Worm (Caenorhabditis elegans) whole organism, young adult: ENCODE results near the gene ppat-1.

Source experiments
- B0035.1 ChIP-seq: sonication (generic microtip); optimal IDR thresholded peaks from 2 replicates; lab custom pipeline; 2016; ENCODE audit warnings: missing genetic modification characterization, mild to moderate bottlenecking, missing compliant biosample characterization, missing genotype, missing genetic modification reagents
- B0261.1 ChIP-seq: sonication (generic microtip); optimal IDR thresholded peaks from 2 replicates; lab custom pipeline; 2016; ENCODE audit warnings: mild to moderate bottlenecking, missing genetic modification characterization, moderate library complexity, missing compliant biosample characterization
- B0336.3 ChIP-seq: fragments of 200-800 bp; sonication (Bioruptor generic); IDR thresholded peaks from 2 replicates; pipeline ENCODE4 v1.3.6; 2022; ENCODE audit warnings: missing genetic modification characterization, missing compliant biosample characterization
- C06A6.2 ChIP-seq: fragments of 200-800 bp; sonication (Bioruptor generic); conservative IDR thresholded peaks from 2 replicates; pipeline ENCODE4 v1.3.6; 2022; ENCODE audit warnings: missing genetic modification characterization, missing compliant biosample characterization
- F22D6.2 ChIP-seq: sonication (generic microtip); optimal IDR thresholded peaks from 2 replicates; lab custom pipeline; 2016; ENCODE audit warnings: mild to moderate bottlenecking, missing genetic modification characterization, missing compliant biosample characterization
- F37B4.10 ChIP-seq: fragments of 200-800 bp; sonication (Bioruptor generic); IDR thresholded peaks from 2 replicates; pipeline ENCODE4 v1.3.6; 2022; ENCODE audit warnings: missing genetic modification characterization, missing compliant biosample characterization
- K12H6.12 ChIP-seq: fragments of 200-800 bp; sonication (Bioruptor generic); optimal IDR thresholded peaks from 2 replicates; lab custom pipeline; 2018; ENCODE audit warnings: mild to moderate bottlenecking, missing genetic modification characterization, missing compliant biosample characterization
- T07F8.4 ChIP-seq: sonication (generic microtip); optimal IDR thresholded peaks from 2 replicates; lab custom pipeline; 2016; ENCODE audit warnings: mild to moderate bottlenecking, missing genetic modification characterization, moderate library complexity, missing compliant biosample characterization
- Y53G8AR.9 ChIP-seq: fragments of 200-800 bp; sonication (Bioruptor generic); conservative IDR thresholded peaks from 2 replicates; pipeline ENCODE4 v1.3.6; 2022; ENCODE audit warnings: missing genetic modification reagents, missing genetic modification characterization, missing compliant biosample characterization
- Y56A3A.18 ChIP-seq: fragments of 200-800 bp; sonication (Bioruptor generic); IDR thresholded peaks from 2 replicates; pipeline ENCODE4 v1.3.6; 2022; ENCODE audit warnings: missing genetic modification reagents, missing genetic modification characterization, missing compliant biosample characterization
- Y67H2A.10 ChIP-seq: fragments of 200-800 bp; sonication (Bioruptor generic); conservative IDR thresholded peaks from 2 replicates; pipeline ENCODE4 v1.3.6; 2022; ENCODE audit warnings: missing genetic modification reagents, missing genetic modification characterization, missing compliant biosample characterization
- Y95B8A.8 ChIP-seq: fragments of 200-800 bp; sonication (Bioruptor generic); IDR thresholded peaks from 2 replicates; pipeline ENCODE4 v1.3.6; 2022; ENCODE audit warnings: missing genetic modification reagents, missing genetic modification characterization, missing compliant biosample characterization
- ZK185.1 ChIP-seq: sonication (generic microtip); optimal IDR thresholded peaks from 2 replicates; lab custom pipeline; 2016; ENCODE audit warnings: mild to moderate bottlenecking, missing genetic modification characterization, missing compliant biosample characterization; ENCODE audit not compliant: poor library complexity, severe bottlenecking
- akir-1 ChIP-seq: fragments of 200-800 bp; sonication (Bioruptor generic); optimal IDR thresholded peaks from 2 replicates; lab custom pipeline; 2018; ENCODE audit warnings: mild to moderate bottlenecking, missing genetic modification characterization, moderate library complexity, missing compliant biosample characterization
- aptf-2 ChIP-seq: fragments of 200-800 bp; sonication (Bioruptor generic); conservative IDR thresholded peaks from 2 replicates; pipeline ENCODE4 v1.3.6; 2022; ENCODE audit warnings: missing genetic modification reagents, missing genetic modification characterization, missing compliant biosample characterization
- aptf-3 ChIP-seq: fragments of 200-800 bp; sonication (Bioruptor generic); IDR thresholded peaks from 2 replicates; pipeline ENCODE4 v1.3.6; 2022; ENCODE audit warnings: missing genetic modification characterization, missing compliant biosample characterization
- athp-1 ChIP-seq: sonication (generic microtip); optimal IDR thresholded peaks from 2 replicates; lab custom pipeline; 2017; ENCODE audit warnings: mild to moderate bottlenecking, missing genetic modification characterization, missing compliant biosample characterization
- attf-5 ChIP-seq: fragments of 200-800 bp; sonication (Bioruptor generic); optimal IDR thresholded peaks from 2 replicates; lab custom pipeline; 2018; ENCODE audit warnings: mild to moderate bottlenecking, missing genetic modification characterization, missing compliant biosample characterization
- cebp-1 ChIP-seq, 2 experiments: fragments of 200-800 bp in 1 of 2; sonication (Bioruptor generic) in 1 of 2; sonication (generic microtip) in 1 of 2; IDR thresholded peaks in 1 of 2; optimal IDR thresholded peaks in 1 of 2; 2 replicates each; pipeline versions ENCODE4 v1.3.6 to Lab custom; 2017 to 2022; ENCODE audit warnings: missing compliant biosample characterization in 2 of 2, missing genetic modification characterization in 2 of 2, mild to moderate bottlenecking in 1 of 2, missing genetic modification reagents in 1 of 2, moderate library complexity in 1 of 2
- ceh-100 ChIP-seq: fragments of 200-800 bp; sonication (Bioruptor generic); IDR thresholded peaks from 2 replicates; pipeline ENCODE4 v1.3.6; 2022; ENCODE audit warnings: missing genetic modification reagents, missing genetic modification characterization, missing compliant biosample characterization
- ceh-58 ChIP-seq: fragments of 200-800 bp; sonication (Bioruptor generic); IDR thresholded peaks from 2 replicates; pipeline ENCODE4 v1.3.6; 2022; ENCODE audit warnings: missing genetic modification characterization, missing compliant biosample characterization
- ceh-79 ChIP-seq: sonication (generic microtip); optimal IDR thresholded peaks from 2 replicates; lab custom pipeline; 2017; ENCODE audit warnings: mild to moderate bottlenecking, missing genetic modification characterization, missing compliant biosample characterization
- dox-1 ChIP-seq: fragments of 200-800 bp; sonication (Bioruptor generic); IDR thresholded peaks from 2 replicates; pipeline ENCODE4 v1.3.6; 2022; ENCODE audit warnings: missing genetic modification reagents, missing genetic modification characterization, missing compliant biosample characterization
- dpl-1 ChIP-seq: fragments of 150-350 bp; optimal IDR thresholded peaks from 2 replicates; lab custom pipeline; 2014; ENCODE audit warnings: missing biosample characterization, missing genetic modification reagents, missing genetic modification characterization
- egl-44 ChIP-seq: fragments of 200-800 bp; sonication (Bioruptor generic); IDR thresholded peaks from 2 replicates; pipeline ENCODE4 v1.3.6; 2022; ENCODE audit warnings: missing genetic modification reagents, missing genetic modification characterization, missing compliant biosample characterization
- ekl-4 ChIP-seq: fragments of 200-800 bp; sonication (Bioruptor generic); IDR thresholded peaks from 2 replicates; pipeline ENCODE4 v1.3.6; 2022; ENCODE audit warnings: missing genetic modification reagents, missing genetic modification characterization, missing compliant biosample characterization
- ets-4 ChIP-seq: fragments of 200-800 bp; sonication (Bioruptor generic); optimal IDR thresholded peaks from 2 replicates; lab custom pipeline; 2018; ENCODE audit warnings: mild to moderate bottlenecking, missing genetic modification characterization, missing compliant biosample characterization
- hlh-12 ChIP-seq: sonication (generic microtip); optimal IDR thresholded peaks from 2 replicates; lab custom pipeline; 2016; ENCODE audit warnings: missing genetic modification characterization, missing compliant biosample characterization
- hlh-26 ChIP-seq: fragments of 200-800 bp; sonication (Bioruptor generic); conservative IDR thresholded peaks from 2 replicates; pipeline ENCODE4 v1.3.6; 2022; ENCODE audit warnings: missing genetic modification reagents, missing genetic modification characterization, missing compliant biosample characterization
- hmg-20 ChIP-seq: fragments of 200-800 bp; sonication (Bioruptor generic); IDR thresholded peaks from 2 replicates; pipeline ENCODE4 v1.3.6; 2022; ENCODE audit warnings: missing genetic modification reagents, missing genetic modification characterization, missing compliant biosample characterization
- hrde-1 ChIP-seq: sonication (generic microtip); optimal IDR thresholded peaks from 2 replicates; lab custom pipeline; 2016; ENCODE audit warnings: missing genetic modification characterization, mild to moderate bottlenecking, missing compliant biosample characterization, moderate library complexity, missing genotype, missing genetic modification reagents, borderline replicate concordance
- lin-26 ChIP-seq: fragments of 200-800 bp; sonication (Bioruptor generic); IDR thresholded peaks from 2 replicates; pipeline ENCODE4 v1.3.6; 2022; ENCODE audit warnings: missing genetic modification reagents, missing genetic modification characterization, missing compliant biosample characterization
- lsl-1 ChIP-seq: fragments of 200-800 bp; sonication (Bioruptor generic); optimal IDR thresholded peaks from 2 replicates; lab custom pipeline; 2018; ENCODE audit warnings: mild to moderate bottlenecking, missing genetic modification characterization, moderate library complexity, missing compliant biosample characterization
- lsy-27 ChIP-seq: sonication (generic microtip); optimal IDR thresholded peaks from 2 replicates; lab custom pipeline; 2017; ENCODE audit warnings: missing genetic modification characterization, mild to moderate bottlenecking, missing compliant biosample characterization, antibody characterized with exemption, missing genotype, borderline replicate concordance; ENCODE audit not compliant: insufficient read depth
- madf-10 ChIP-seq: sonication (generic microtip); optimal IDR thresholded peaks from 2 replicates; lab custom pipeline; 2016; ENCODE audit warnings: mild to moderate bottlenecking, missing genetic modification characterization, missing compliant biosample characterization
- madf-3 ChIP-seq: fragments of 200-800 bp; sonication (Bioruptor generic); IDR thresholded peaks from 2 replicates; pipeline ENCODE4 v1.3.6; 2022; ENCODE audit warnings: missing genetic modification reagents, missing genetic modification characterization, missing compliant biosample characterization
- mcd-1 ChIP-seq: fragments of 200-800 bp; sonication (Bioruptor generic); IDR thresholded peaks from 2 replicates; pipeline ENCODE4 v1.3.6; 2022; ENCODE audit warnings: missing genetic modification reagents, missing genetic modification characterization, missing compliant biosample characterization
- mes-4 ChIP-seq: sonication (generic microtip); optimal IDR thresholded peaks from 2 replicates; lab custom pipeline; 2016; ENCODE audit warnings: missing genotype, missing genetic modification characterization, missing compliant biosample characterization
- nfya-2 ChIP-seq: fragments of 200-800 bp; sonication (Bioruptor generic); IDR thresholded peaks from 2 replicates; pipeline ENCODE4 v1.3.6; 2022; ENCODE audit warnings: missing genetic modification reagents, missing genetic modification characterization, missing compliant biosample characterization
- nhr-80 ChIP-seq: sonication (generic microtip); optimal IDR thresholded peaks from 2 replicates; lab custom pipeline; 2016; ENCODE audit warnings: missing genetic modification characterization, missing compliant biosample characterization
- pha-4 ChIP-seq: fragments of 150-350 bp; sonication (generic microtip); optimal IDR thresholded peaks from 2 replicates; lab custom pipeline; 2014; ENCODE audit warnings: missing biosample characterization, missing genetic modification reagents, missing genetic modification characterization
- rec-8 ChIP-seq, 2 experiments: sonication (generic microtip); optimal IDR thresholded peaks; 2 replicates each; lab custom pipeline; 2016; ENCODE audit warnings: mild to moderate bottlenecking in 2 of 2, missing genetic modification characterization in 2 of 2, missing genetic modification reagents in 2 of 2, missing genotype in 2 of 2, missing biosample characterization in 1 of 2, missing compliant biosample characterization in 1 of 2, moderate library complexity in 1 of 2
- snpc-1.1 ChIP-seq: sonication (generic microtip); optimal IDR thresholded peaks from 2 replicates; lab custom pipeline; 2017; ENCODE audit warnings: missing genetic modification characterization, mild to moderate bottlenecking, missing compliant biosample characterization, antibody characterized with exemption, moderate library complexity, missing genotype, missing genetic modification reagents; ENCODE audit not compliant: insufficient read depth
- snpc-1.3 ChIP-seq: sonication (generic microtip); optimal IDR thresholded peaks from 2 replicates; lab custom pipeline; 2017; ENCODE audit warnings: missing genetic modification characterization, mild to moderate bottlenecking, missing compliant biosample characterization, antibody characterized with exemption, moderate library complexity, missing genotype, missing genetic modification reagents; ENCODE audit not compliant: insufficient read depth
- tlf-1 ChIP-seq: fragments of 200-800 bp; sonication (Bioruptor generic); optimal IDR thresholded peaks from 2 replicates; lab custom pipeline; 2018; ENCODE audit warnings: mild to moderate bottlenecking, missing genetic modification characterization, missing compliant biosample characterization
- zfh-2 ChIP-seq: fragments of 200-800 bp; sonication (Bioruptor generic); conservative IDR thresholded peaks from 2 replicates; pipeline ENCODE4 v1.3.6; 2022; ENCODE audit warnings: missing genetic modification reagents, missing genetic modification characterization, missing compliant biosample characterization

The ppat-1 gene

DNA sequence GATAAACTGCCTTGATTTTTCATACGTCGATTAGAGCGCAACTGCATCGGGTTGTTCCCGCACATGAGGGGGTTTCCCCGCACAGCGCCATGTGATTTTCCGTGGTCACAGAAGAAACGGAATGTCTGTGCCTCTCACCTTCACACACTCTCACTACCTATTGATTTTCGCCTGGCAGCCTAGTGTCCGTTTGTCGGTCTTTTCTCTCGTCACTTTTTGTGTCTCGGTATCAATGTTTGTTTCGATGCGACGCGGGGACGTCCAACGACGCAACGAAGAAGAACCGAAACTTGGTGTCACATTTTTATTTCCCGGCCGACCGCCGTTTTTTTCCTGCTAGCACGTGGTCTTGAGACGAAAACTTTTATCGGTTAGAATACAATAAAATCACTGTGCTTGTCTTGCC, 39.7 kb upstream of the ppat-1 start (continued):
- TF ChIP-seq ets-4 (GFP tag; lab: Kevin White, UChicago) (peak; percentile 86), hlh-26 (GFP tag; lab: Robert Waterston, UW) (no peak), nfya-2 (GFP tag; lab: Robert Waterston, UW) (no peak), egl-44 (GFP tag; lab: Robert Waterston, UW) (peak; percentile 81), tlf-1 (peak; percentile 85), dox-1 (GFP tag; lab: Robert Waterston, UW) (peak; percentile 74), pha-4 (tag; lab: Kevin White, UChicago) (peak; percentile 61), T07F8.4 (tag; lab: Kevin White, UChicago) (no peak), lin-26 (GFP tag; lab: Robert Waterston, UW) (peak; percentile 48; the same call in 1 of the 2 replicates), hlh-12 (tag; lab: Kevin White, UChicago) (no peak), ceh-58 (GFP tag; lab: Robert Waterston, UW) (no peak), aptf-3 (GFP tag; lab: Robert Waterston, UW) (no peak), B0336.3 (GFP tag; lab: Robert Waterston, UW) (peak; percentile 93), F22D6.2 (tag; lab: Kevin White, UChicago) (peak; percentile 86), F37B4.10 (GFP tag; lab: Robert Waterston, UW) (0 out of 2 replicates have a peak, but pooled peaks have one; percentile 46), ekl-4 (GFP tag; lab: Robert Waterston, UW) (peak; percentile 80), hrde-1 (tag; lab: Kevin White, UChicago) (no peak), K12H6.12 (tag; lab: Kevin White, UChicago) (peak; percentile 94), athp-1 (tag; lab: Kevin White, UChicago) (peak; percentile 83), C06A6.2 (GFP tag; lab: Robert Waterston, UW) (peak; percentile 84), akir-1 (GFP tag; lab: Kevin White, UChicago) (no peak), Y95B8A.8 (no peak), mcd-1 (GFP tag; lab: Robert Waterston, UW) (peak; percentile 89), Y67H2A.10 (peak; percentile 62; the same call in 1 of the 2 replicates), rec-8 (tag; optimal IDR thresholded peaks at IDR 0.05; lab: Kevin White, UChicago) (no peak), mes-4 (tag; lab: Kevin White, UChicago) (no peak), snpc-1.3 (no peak), ceh-100 (peak; percentile 37; the same call in 1 of the 2 replicates), lsy-27 (tag; lab: Kevin White, UChicago) (no peak), nhr-80 (tag; lab: Kevin White, UChicago) (peak; percentile 99), lsl-1 (GFP tag; lab: Kevin White, UChicago) (no peak), cebp-1 (GFP tag; IDR thresholded peaks at IDR 0.05; lab: Robert Waterston, UW) (peak; percentile 37; the same call in 1 of the 2 replicates), cebp-1 (tag; optimal IDR thresholded peaks at IDR 0.05; lab: Kevin White, UChicago) (peak; percentile 93), attf-5 (GFP tag; lab: Kevin White, UChicago) (peak; percentile 98), ZK185.1 (tag; lab: Kevin White, UChicago) (peak; percentile 87), aptf-2 (GFP tag; lab: Robert Waterston, UW) (no peak), dpl-1 (GFP tag; lab: Kevin White, UChicago) (no peak), B0261.1 (tag; lab: Kevin White, UChicago) (no peak), B0035.1 (peak; percentile 60), Y56A3A.18 (peak; percentile 57; the same call in 1 of the 2 replicates), ceh-79 (tag; lab: Kevin White, UChicago) (no peak), madf-3 (GFP tag; lab: Robert Waterston, UW) (no peak), madf-10 (tag; lab: Kevin White, UChicago) (peak; percentile 91), hmg-20 (GFP tag; lab: Robert Waterston, UW) (0 out of 2 replicates have a peak, but pooled peaks have one; percentile 12), zfh-2 (GFP tag; lab: Robert Waterston, UW) (peak; percentile 95), snpc-1.1 (tag; lab: Kevin White, UChicago) (no peak), Y53G8AR.9 (GFP tag; lab: Robert Waterston, UW) (peak; percentile 53; the same call in 1 of the 2 replicates)
